Worm (Caenorhabditis elegans): ENCODE results near the gene gtf-2E1.

DNA sequence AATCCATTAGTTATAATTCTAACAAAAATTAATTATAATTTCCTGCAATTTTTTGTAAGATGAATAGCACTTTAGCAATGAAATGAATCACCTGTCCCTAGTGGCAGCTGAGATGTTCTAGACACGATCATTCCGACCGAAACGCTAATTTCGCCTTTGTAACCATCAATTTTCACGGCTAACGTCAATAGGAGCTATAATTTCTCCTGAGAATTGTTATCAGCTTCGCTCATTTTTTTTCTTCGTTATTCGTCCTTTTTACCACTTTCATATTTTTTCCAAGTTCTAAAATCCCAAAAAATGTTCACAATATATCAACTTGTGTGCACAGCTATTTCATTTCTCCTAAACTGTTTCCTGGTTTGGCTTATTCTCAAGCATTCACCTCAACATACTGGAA lies 10.2 kb downstream of the gtf-2E1 start, which contains the start of gene str-187:
- TF ChIP-seq sdz-12 (GFP tag; optimal IDR thresholded peaks at IDR 0.05) (no peak), ceh-44 (GFP tag; IDR thresholded peaks at IDR 0.05) (no peak), ceh-28 (tag; optimal IDR thresholded peaks at IDR 0.05) (no peak), lin-15B (tag; optimal IDR thresholded peaks at IDR 0.05) (no peak), ztf-7 (tag; optimal IDR thresholded peaks at IDR 0.05) (no peak)

Data from whole organism, L4 larva.